Worm (Caenorhabditis elegans) whole organism, L2 larva: Measurements from ENCODE around the gene sre-27.

Experiments
- alr-1 ChIP-seq: fragments of 150-350 bp; optimal IDR thresholded peaks from 2 replicates; lab custom pipeline; 2014; ENCODE audit warnings: missing biosample characterization, missing genetic modification characterization
- aly-2 ChIP-seq: fragments of 150-350 bp; optimal IDR thresholded peaks from 2 replicates; lab custom pipeline; 2014; ENCODE audit warnings: missing biosample characterization, missing genetic modification characterization
- dmd-4 ChIP-seq: sonication (generic microtip); optimal IDR thresholded peaks from 2 replicates; lab custom pipeline; 2017; ENCODE audit warnings: missing biosample characterization, missing genetic modification characterization
- elt-1 ChIP-seq: fragments of 150-350 bp; optimal IDR thresholded peaks from 2 replicates; lab custom pipeline; 2014; ENCODE audit warnings: missing biosample characterization, missing genetic modification characterization
- fos-1 ChIP-seq: fragments of 150-350 bp; optimal IDR thresholded peaks from 2 replicates; lab custom pipeline; 2014; ENCODE audit warnings: missing biosample characterization, missing genetic modification characterization
- lin-13 ChIP-seq: fragments of 150-350 bp; optimal IDR thresholded peaks from 2 replicates; lab custom pipeline; 2014; ENCODE audit warnings: missing biosample characterization, missing genetic modification reagents, missing genetic modification characterization
- lin-39 ChIP-seq: fragments of 150-350 bp; optimal IDR thresholded peaks from 2 replicates; lab custom pipeline; 2014; ENCODE audit warnings: missing biosample characterization, missing genetic modification reagents, missing genetic modification characterization
- nhr-11 ChIP-seq: fragments of 150-350 bp; optimal IDR thresholded peaks from 2 replicates; lab custom pipeline; 2014; ENCODE audit warnings: missing biosample characterization, missing genetic modification characterization
- nhr-237 ChIP-seq: fragments of 150-350 bp; optimal IDR thresholded peaks from 2 replicates; lab custom pipeline; 2014; ENCODE audit warnings: missing biosample characterization, missing genetic modification characterization
- nhr-6 ChIP-seq: fragments of 150-350 bp; optimal IDR thresholded peaks from 2 replicates; lab custom pipeline; 2014; ENCODE audit warnings: missing biosample characterization, missing genetic modification characterization
- sma-9 ChIP-seq, 2 experiments: fragments of 150-350 bp in 1 of 2; sonication (generic microtip) in 1 of 2; optimal IDR thresholded peaks; 2 replicates each; lab custom pipeline; 2014 to 2016; ENCODE audit warnings: missing genetic modification characterization in 2 of 2, mild to moderate bottlenecking in 1 of 2, missing biosample characterization in 1 of 2, missing compliant biosample characterization in 1 of 2, missing genetic modification reagents in 1 of 2, moderate library complexity in 1 of 2
- snpc-4 ChIP-seq: fragments of 150-350 bp; optimal IDR thresholded peaks from 2 replicates; lab custom pipeline; 2014; ENCODE audit warnings: missing biosample characterization, missing genetic modification characterization
- unc-62 ChIP-seq: fragments of 150-350 bp; optimal IDR thresholded peaks from 2 replicates; lab custom pipeline; 2014; ENCODE audit warnings: missing biosample characterization, missing genetic modification reagents, missing genetic modification characterization
- ztf-11 ChIP-seq: sonication (generic microtip); optimal IDR thresholded peaks from 2 replicates; lab custom pipeline; 2017; ENCODE audit warnings: missing biosample characterization, missing genetic modification characterization

DNA sequence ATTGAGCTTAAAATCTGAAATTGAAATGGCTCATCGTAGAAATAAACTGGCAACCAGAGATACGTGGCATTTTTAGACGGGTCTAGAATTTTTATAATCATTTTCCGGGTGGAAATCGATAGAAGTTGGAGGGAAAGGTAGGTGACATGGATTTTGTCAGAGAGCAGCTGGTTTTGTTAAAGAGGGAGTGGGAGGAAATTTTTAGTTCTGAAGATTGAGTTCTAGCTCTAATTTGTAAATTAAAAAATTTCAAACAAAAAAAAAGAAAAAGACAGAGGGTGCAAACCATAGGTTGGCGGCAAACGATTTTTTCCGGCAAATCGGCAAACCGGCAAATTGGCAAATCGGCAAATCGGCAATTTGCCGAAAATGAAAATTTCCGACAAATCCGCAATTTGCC is 39.2 kb upstream of the sre-27 start, which contains the start of gene sre-32:
- TF ChIP-seq lin-13 (no peak), nhr-6 (no peak), sma-9 (GFP tag; optimal IDR thresholded peaks at IDR 0.05; lab: Kevin White, UChicago) (no peak), sma-9 (tag; optimal IDR thresholded peaks at IDR 0.05; lab: Kevin White, UChicago) (no peak), unc-62 (GFP tag; lab: Kevin White, UChicago) (no peak), alr-1 (tag; lab: Kevin White, UChicago) (no peak), ztf-11 (tag; lab: Kevin White, UChicago) (no peak), dmd-4 (tag; lab: Kevin White, UChicago) (no peak), snpc-4 (tag; lab: Kevin White, UChicago) (no peak), fos-1 (tag; lab: Kevin White, UChicago) (no peak), lin-39 (tag; lab: Kevin White, UChicago) (no peak), elt-1 (tag; lab: Kevin White, UChicago) (no peak), nhr-11 (tag; lab: Kevin White, UChicago) (no peak), nhr-237 (tag; lab: Kevin White, UChicago) (no peak), aly-2 (tag; lab: Kevin White, UChicago) (no peak)
